Fruit fly (Drosophila melanogaster) whole organism, wandering third instar larva: ENCODE measurements around the gene Vps37B.
A peak's percentile ranks its signal among the peaks of the same experiment; 100 is the strongest.

Source experiments
- Abd-B ChIP-seq: fragments of >200 bp; optimal IDR thresholded peaks from 2 replicates; lab custom pipeline; 2017; ENCODE audit warnings: missing biosample characterization, missing genetic modification characterization
- CG32264 ChIP-seq: fragments of 200-800 bp; sonication (Bioruptor generic); optimal IDR thresholded peaks from 2 replicates; lab custom pipeline; 2016; ENCODE audit warnings: missing biosample characterization, missing genetic modification characterization
- CG9705 ChIP-seq: fragments of 200-800 bp; sonication (Bioruptor generic); optimal IDR thresholded peaks from 2 replicates; lab custom pipeline; 2018; ENCODE audit warnings: missing biosample characterization, mild to moderate bottlenecking, missing genetic modification characterization
- CrebA ChIP-seq: fragments of 200-800 bp; sonication (Bioruptor generic); optimal IDR thresholded peaks from 2 replicates; lab custom pipeline; 2016; ENCODE audit warnings: missing biosample characterization, mild to moderate bottlenecking, missing genetic modification characterization, borderline replicate concordance
- Dfd ChIP-seq: fragments of >200 bp; optimal IDR thresholded peaks from 2 replicates; lab custom pipeline; 2017; ENCODE audit warnings: missing biosample characterization, missing genetic modification characterization
- Dif ChIP-seq: fragments of 200-275, 200-300 bp; sonication (Bioruptor generic); optimal IDR thresholded peaks from 2 replicates; lab custom pipeline; 2018; ENCODE audit warnings: missing biosample characterization, missing genetic modification characterization; ENCODE audit not compliant: partially characterized antibody
- GATAd ChIP-seq: sonication (Bioruptor generic); optimal IDR thresholded peaks from 2 replicates; lab custom pipeline; 2016; ENCODE audit warnings: missing biosample characterization, missing genetic modification characterization
- HLH106 ChIP-seq: fragments of 200-800 bp; optimal IDR thresholded peaks from 3 replicates; lab custom pipeline; 2019; ENCODE audit warnings: missing biosample characterization, mild to moderate bottlenecking, missing genetic modification characterization, moderate library complexity
- Hnf4 ChIP-seq: fragments of 200-800 bp; sonication (Bioruptor generic); optimal IDR thresholded peaks from 2 replicates; lab custom pipeline; 2016; ENCODE audit warnings: missing biosample characterization, mild to moderate bottlenecking, missing genetic modification characterization
- Hr78 ChIP-seq: fragments of >200 bp; optimal IDR thresholded peaks from 2 replicates; lab custom pipeline; 2017; ENCODE audit warnings: missing biosample characterization, missing genetic modification characterization
- Hr83 ChIP-seq: fragments of 200-300 bp; sonication (Bioruptor generic); optimal IDR thresholded peaks from 2 replicates; lab custom pipeline; 2016; ENCODE audit warnings: missing biosample characterization, mild to moderate bottlenecking, missing genetic modification characterization, moderate library complexity; ENCODE audit not compliant: poor library complexity, severe bottlenecking
- Jra ChIP-seq: sonication (Bioruptor generic); optimal IDR thresholded peaks from 2 replicates; lab custom pipeline; 2016; ENCODE audit warnings: missing biosample characterization, missing genetic modification characterization
- Mio ChIP-seq: sonication (Bioruptor generic); optimal IDR thresholded peaks from 2 replicates; lab custom pipeline; 2016; ENCODE audit warnings: missing biosample characterization, missing genetic modification characterization
- Myc ChIP-seq: fragments of >200 bp; optimal IDR thresholded peaks from 2 replicates; lab custom pipeline; 2017
- N ChIP-seq: fragments of >200 bp; optimal IDR thresholded peaks from 2 replicates; lab custom pipeline; 2018; ENCODE audit warnings: missing biosample characterization, missing external identifiers, missing genetic modification characterization
- OdsH ChIP-seq: fragments of 200-800 bp; sonication (Bioruptor generic); optimal IDR thresholded peaks from 2 replicates; lab custom pipeline; 2016; ENCODE audit warnings: missing biosample characterization, mild to moderate bottlenecking, missing genetic modification characterization
- Rel ChIP-seq, 2 experiments: fragments of 200-800 bp; sonication (Bioruptor generic) in 1 of 2; optimal IDR thresholded peaks; 2 replicates in 1 of 2; 3 replicates in 1 of 2; lab custom pipeline; 2016 to 2019; ENCODE audit warnings: mild to moderate bottlenecking in 2 of 2, missing biosample characterization in 2 of 2, missing genetic modification characterization in 2 of 2, moderate library complexity in 1 of 2
- Sp1 ChIP-seq: fragments of 200-800 bp; sonication (Bioruptor generic); optimal IDR thresholded peaks from 3 replicates; lab custom pipeline; 2019; ENCODE audit warnings: missing biosample characterization, mild to moderate bottlenecking, missing genetic modification characterization, moderate library complexity
- Vsx2 ChIP-seq: fragments of 200-300, 225-300 bp; sonication (Bioruptor generic); optimal IDR thresholded peaks from 2 replicates; lab custom pipeline; 2018; ENCODE audit warnings: missing biosample characterization, missing genetic modification characterization; ENCODE audit not compliant: partially characterized antibody
- br ChIP-seq: fragments of 200-800 bp; sonication (Bioruptor generic); optimal IDR thresholded peaks from 2 replicates; lab custom pipeline; 2016; ENCODE audit warnings: missing biosample characterization, missing genetic modification characterization
- brk ChIP-seq: fragments of 200-800 bp; sonication (Bioruptor generic); optimal IDR thresholded peaks from 2 replicates; lab custom pipeline; 2016; ENCODE audit warnings: missing biosample characterization, mild to moderate bottlenecking, missing genetic modification characterization
- dl ChIP-seq, 2 experiments: fragments of 175-275, 200-275 bp in 1 of 2; fragments of 200-275 bp in 1 of 2; sonication (Bioruptor generic); optimal IDR thresholded peaks; lab custom pipeline; 2018; ENCODE audit warnings: mild to moderate bottlenecking in 2 of 2, missing biosample characterization in 2 of 2, missing genetic modification characterization in 2 of 2, moderate library complexity in 2 of 2; ENCODE audit not compliant: partially characterized antibody in 2 of 2, insufficient read depth in 1 of 2
- dmrt93B ChIP-seq: fragments of 200-800 bp; sonication (Bioruptor generic); optimal IDR thresholded peaks from 2 replicates; lab custom pipeline; 2018; ENCODE audit warnings: missing biosample characterization, mild to moderate bottlenecking, missing genetic modification characterization
- dsf ChIP-seq: sonication (Bioruptor generic); optimal IDR thresholded peaks from 2 replicates; lab custom pipeline; 2016; ENCODE audit warnings: missing biosample characterization, missing genetic modification characterization, borderline replicate concordance
- ey ChIP-seq: fragments of 200-800 bp; sonication (Bioruptor generic); optimal IDR thresholded peaks from 2 replicates; lab custom pipeline; 2016; ENCODE audit warnings: missing biosample characterization, missing genetic modification characterization
- foxo ChIP-seq, 2 experiments: fragments of 200-800 bp; sonication (Bioruptor generic); optimal IDR thresholded peaks; 2 replicates in 1 of 2; 3 replicates in 1 of 2; lab custom pipeline; 2016 to 2017; ENCODE audit warnings: missing biosample characterization in 2 of 2, missing genetic modification characterization in 2 of 2
- fru ChIP-seq: fragments of 200-800 bp; sonication (Bioruptor generic); optimal IDR thresholded peaks from 3 replicates; lab custom pipeline; 2016; ENCODE audit warnings: missing biosample characterization, mild to moderate bottlenecking, missing genetic modification characterization
- h ChIP-seq: fragments of 200-800 bp; sonication (Bioruptor generic); optimal IDR thresholded peaks from 3 replicates; lab custom pipeline; 2016; ENCODE audit warnings: missing biosample characterization, mild to moderate bottlenecking, missing genetic modification characterization
- jim ChIP-seq: fragments of 175-275, 200-325 bp; sonication (Bioruptor generic); optimal IDR thresholded peaks from 2 replicates; lab custom pipeline; 2016; ENCODE audit warnings: missing biosample characterization, mild to moderate bottlenecking, missing genetic modification characterization
- lola ChIP-seq: fragments of >200 bp; optimal IDR thresholded peaks from 2 replicates; lab custom pipeline; 2017; ENCODE audit warnings: missing biosample characterization, missing genetic modification characterization
- pan ChIP-seq: fragments of >200 bp; optimal IDR thresholded peaks from 2 replicates; lab custom pipeline; 2017
- psq ChIP-seq: fragments of 200-800 bp; sonication (Bioruptor generic); optimal IDR thresholded peaks from 3 replicates; lab custom pipeline; 2017; ENCODE audit warnings: missing biosample characterization, mild to moderate bottlenecking, missing genetic modification characterization, moderate library complexity
- rgr ChIP-seq: fragments of 200-800 bp; sonication (Bioruptor generic); optimal IDR thresholded peaks from 3 replicates; lab custom pipeline; 2016; ENCODE audit warnings: missing biosample characterization, mild to moderate bottlenecking, missing genetic modification characterization
- sage ChIP-seq: fragments of 200-800 bp; sonication (Bioruptor generic); optimal IDR thresholded peaks from 2 replicates; lab custom pipeline; 2016; ENCODE audit warnings: missing biosample characterization, mild to moderate bottlenecking, missing genetic modification characterization
- sv ChIP-seq: fragments of 200-800 bp; sonication (Bioruptor generic); optimal IDR thresholded peaks from 3 replicates; lab custom pipeline; 2016; ENCODE audit warnings: missing biosample characterization, missing genetic modification characterization
- tai ChIP-seq: sonication (Bioruptor generic); optimal IDR thresholded peaks from 2 replicates; lab custom pipeline; 2016; ENCODE audit warnings: missing biosample characterization, missing genetic modification characterization
- usp ChIP-seq: fragments of >200 bp; optimal IDR thresholded peaks from 2 replicates; lab custom pipeline; 2017; ENCODE audit warnings: missing biosample characterization, missing genetic modification characterization
- woc ChIP-seq: sonication (Bioruptor generic); optimal IDR thresholded peaks from 2 replicates; lab custom pipeline; 2016; ENCODE audit warnings: missing biosample characterization, mild to moderate bottlenecking, missing genetic modification characterization

The Vps37B gene

DNA sequence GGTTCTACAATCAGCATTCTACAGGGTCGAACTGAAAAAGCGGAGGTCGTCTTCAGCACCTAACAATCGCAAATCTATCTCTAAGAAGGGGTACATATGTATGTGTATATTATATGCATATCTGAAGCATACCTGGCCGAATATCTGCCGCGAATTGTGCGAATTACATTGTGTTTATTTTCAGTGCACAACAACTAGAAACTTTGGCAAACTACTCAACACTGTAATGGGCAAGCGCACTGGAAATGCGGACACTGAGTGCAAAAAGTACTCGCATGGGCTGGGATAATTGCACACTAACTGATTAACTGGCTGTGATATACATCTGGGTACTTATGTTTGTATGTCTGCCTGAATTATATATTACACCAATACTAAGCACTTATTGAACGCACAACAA lies 44.8 kb downstream of the Vps37B start:
- TF ChIP-seq lola (GFP tag; lab: Kevin White, UChicago) (no peak), pan (no peak), psq (GFP tag; lab: Kevin White, UChicago) (no peak), Jra (GFP tag; lab: Kevin White, UChicago) (no peak), dl (GFP tag; optimal IDR thresholded peaks at IDR 0.05; lab: Kevin White, UChicago; ENCODE audit: insufficient read depth in 1 of 2, partially characterized antibody in 2 of 2) (no peak), HLH106 (tag; lab: Kevin White, UChicago) (no peak), rgr (GFP tag; lab: Kevin White, UChicago) (peak; percentile 44), tai (GFP tag; lab: Kevin White, UChicago) (no peak), N (no peak), Myc (no peak), Mio (GFP tag; lab: Kevin White, UChicago) (no peak), Rel (GFP tag; optimal IDR thresholded peaks at IDR 0.05; lab: Kevin White, UChicago) (no peak), Rel (tag; optimal IDR thresholded peaks at IDR 0.05; lab: Kevin White, UChicago) (no peak), h (GFP tag; lab: Kevin White, UChicago) (peak; percentile 28), fru (GFP tag; lab: Kevin White, UChicago) (peak; percentile 34), GATAd (GFP tag; lab: Kevin White, UChicago) (no peak), Dfd (no peak), Dif (no peak), Sp1 (GFP tag; lab: Kevin White, UChicago) (no peak), Hr78 (GFP tag; lab: Kevin White, UChicago) (no peak), sv (GFP tag; lab: Kevin White, UChicago) (no peak), woc (GFP tag; lab: Kevin White, UChicago) (no peak), CG9705 (GFP tag; lab: Kevin White, UChicago) (no peak), CrebA (no peak), Vsx2 (GFP tag; lab: Kevin White, UChicago) (no peak), usp (no peak), CG32264 (GFP tag; lab: Kevin White, UChicago) (no peak), OdsH (no peak), Hr83 (GFP tag; lab: Kevin White, UChicago) (no peak), sage (GFP tag; lab: Kevin White, UChicago) (no peak), Hnf4 (peak; percentile 21), jim (GFP tag; lab: Kevin White, UChicago) (no peak), foxo (GFP tag; optimal IDR thresholded peaks at IDR 0.05; lab: Kevin White, UChicago) (peak in 1 of 2 experiments; percentile 47), dsf (GFP tag; lab: Kevin White, UChicago) (no peak), ey (GFP tag; lab: Kevin White, UChicago) (no peak), brk (GFP tag; lab: Kevin White, UChicago) (no peak), dmrt93B (GFP tag; lab: Kevin White, UChicago) (no peak), br (GFP tag; lab: Kevin White, UChicago) (peak; percentile 16), Abd-B (no peak)
- TF ChIP-seq, all 38 proteins: peak for 6
